Worm (Caenorhabditis elegans): ENCODE data around the gene Y76B12C.6.

ce11 chrIV:1953132-1953629 is 28.0 kb upstream of the Y76B12C.6 start, which contains the start of gene F52C12.2:
- no peak for TF ChIP-seq him-1 (tag; optimal IDR thresholded peaks at IDR 0.05)
- no peak for TF ChIP-seq dao-5 (tag; optimal IDR thresholded peaks at IDR 0.05)

Data from whole organism, L4/young adult.